Worm (Caenorhabditis elegans): ENCODE results near the gene srh-243.

Gene srh-243

DNA sequence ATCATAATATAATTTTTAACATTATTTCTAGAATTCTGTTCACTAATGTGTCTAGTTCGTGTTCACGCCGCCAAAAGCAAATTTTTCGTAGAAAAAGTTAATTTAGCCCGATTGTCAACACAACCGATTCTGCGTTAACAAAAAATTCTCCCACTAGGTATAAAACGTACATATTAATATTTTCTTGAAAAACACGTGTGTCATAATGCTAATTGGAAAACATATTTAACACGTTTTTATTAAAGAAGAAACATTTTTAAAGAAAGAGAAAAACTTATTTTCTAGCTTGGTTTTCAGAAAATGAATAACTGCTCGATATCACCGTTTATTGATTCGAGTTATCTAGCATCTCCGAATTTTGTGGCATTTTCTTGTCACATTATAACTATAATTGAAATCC lies at the start of gene srh-243:
Gene srh-243, plus strand, starts transcription at position 301 of the 400 bp plus-strand sequence.
- TF ChIP-seq ztf-29 (GFP tag; IDR thresholded peaks at IDR 0.05), result no peak
- TF ChIP-seq flt-1 (GFP tag; IDR thresholded peaks at IDR 0.05), result no peak
- TF ChIP-seq klf-2 (GFP tag; conservative IDR thresholded peaks at IDR 0.05), result no peak
- no peak for TF ChIP-seq ref-1 (GFP tag; conservative IDR thresholded peaks at IDR 0.05)
- TF ChIP-seq ztf-23 (GFP tag; IDR thresholded peaks at IDR 0.05), result no peak
- TF ChIP-seq T22C8.4 (GFP tag; IDR thresholded peaks at IDR 0.05), result no peak
- TF ChIP-seq cog-1 (tag; optimal IDR thresholded peaks at IDR 0.05), result no peak
- TF ChIP-seq med-1 (GFP tag; optimal IDR thresholded peaks at IDR 0.05; ENCODE audit: insufficient read depth), result no peak
- TF ChIP-seq tab-1 (GFP tag; IDR thresholded peaks at IDR 0.05), result no peak

DNA sequence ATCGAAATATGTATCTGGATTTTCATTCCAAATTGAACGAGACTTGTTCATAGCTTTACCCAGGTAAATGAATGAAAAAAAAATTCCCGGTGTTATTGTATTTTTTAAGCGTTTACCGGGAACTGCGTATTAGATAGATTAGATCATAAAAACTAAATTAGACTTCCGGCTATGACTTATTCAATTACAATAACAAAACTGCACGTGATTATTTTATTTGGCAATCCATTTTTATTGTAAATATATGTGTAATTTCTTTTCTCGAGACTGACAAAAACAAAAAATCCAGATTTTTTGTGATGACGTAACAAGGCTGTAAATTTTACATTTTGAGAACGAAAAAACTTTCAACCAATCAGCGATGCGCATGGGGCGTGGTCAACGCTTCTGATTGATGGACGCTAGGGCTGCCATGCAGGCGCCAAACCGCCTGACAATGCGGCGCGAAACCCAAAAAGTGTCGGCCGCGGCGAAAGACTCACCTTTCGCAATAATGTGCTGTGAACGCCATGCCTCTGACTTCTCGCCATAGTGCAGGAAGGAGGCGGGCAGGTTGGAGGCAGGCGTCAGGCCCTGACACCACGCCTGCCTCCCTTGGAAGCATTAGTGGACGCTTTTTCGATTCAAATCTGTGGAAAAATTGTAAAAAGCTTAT lies 48.5 kb upstream of the srh-243 start, which contains the start of gene srh-36:
Gene srh-36, minus strand, starts transcription at position 51 of the 655 bp plus-strand sequence.
- TF ChIP-seq flt-1 (GFP tag; IDR thresholded peaks at IDR 0.05), result no peak
- TF ChIP-seq ztf-23 (GFP tag; IDR thresholded peaks at IDR 0.05), result no peak
- TF ChIP-seq med-1 (GFP tag; optimal IDR thresholded peaks at IDR 0.05; ENCODE audit: insufficient read depth), result no peak
- TF ChIP-seq ref-1 (GFP tag; conservative IDR thresholded peaks at IDR 0.05), result no peak

DNA sequence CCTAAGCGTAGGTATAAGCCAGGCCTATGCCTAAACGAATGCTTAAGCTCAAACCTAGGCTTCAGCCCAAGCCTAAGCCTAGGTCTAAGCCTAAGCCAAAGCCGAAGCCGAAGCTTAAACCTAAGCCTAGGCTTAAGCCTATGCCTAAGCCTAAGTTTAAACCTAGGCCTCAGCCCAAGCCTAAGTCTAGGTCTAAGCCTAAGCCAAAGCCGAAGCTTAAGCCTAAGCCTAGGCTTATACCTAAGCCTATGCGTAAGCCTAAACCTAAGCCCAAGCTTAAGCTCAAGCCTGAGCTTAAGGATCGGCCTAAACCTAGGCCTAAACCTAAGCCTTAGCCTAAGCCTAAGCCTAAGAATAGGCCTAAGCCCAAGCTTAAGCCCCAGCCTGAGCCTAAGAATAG lies 44.2 kb upstream of the srh-243 start:
- TF ChIP-seq ztf-23 (GFP tag; IDR thresholded peaks at IDR 0.05) (no peak), ztf-29 (GFP tag; IDR thresholded peaks at IDR 0.05) (0 out of 2 replicates have a peak, but pooled peaks have one; percentile 16), flt-1 (GFP tag; IDR thresholded peaks at IDR 0.05) (no peak), T22C8.4 (GFP tag; IDR thresholded peaks at IDR 0.05) (no peak)

DNA sequence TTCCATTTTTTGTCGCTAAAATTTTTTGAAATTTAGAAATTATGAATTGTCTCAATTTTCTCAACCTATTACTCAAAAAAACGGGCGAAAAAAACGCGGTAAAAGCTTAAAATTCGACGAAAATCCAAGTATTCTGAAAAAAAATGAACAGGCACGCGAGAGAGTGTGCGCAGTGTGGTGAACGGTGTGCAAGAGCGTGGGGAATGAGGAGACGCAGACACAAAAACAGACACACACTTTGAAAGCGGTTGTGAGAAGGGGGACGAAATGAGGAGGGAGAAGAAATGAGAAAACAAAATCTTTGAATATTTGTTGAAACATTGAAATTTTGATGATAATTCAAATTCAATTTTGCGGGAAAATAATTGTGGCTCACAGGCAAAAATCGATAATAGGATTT lies 43.4 kb upstream of the srh-243 start, which contains the start of gene T03D3.5:
Gene T03D3.5, minus strand, starts transcription at position 21 of the 400 bp plus-strand sequence.
- no peak for TF ChIP-seq tab-1 (GFP tag; IDR thresholded peaks at IDR 0.05)
- no peak for TF ChIP-seq ztf-29 (GFP tag; IDR thresholded peaks at IDR 0.05)
- TF ChIP-seq flt-1 (GFP tag; IDR thresholded peaks at IDR 0.05), result no peak
- no peak for TF ChIP-seq T22C8.4 (GFP tag; IDR thresholded peaks at IDR 0.05)
- no peak for TF ChIP-seq cog-1 (tag; optimal IDR thresholded peaks at IDR 0.05)
- no peak for TF ChIP-seq med-1 (GFP tag; optimal IDR thresholded peaks at IDR 0.05; ENCODE audit: insufficient read depth)
- no peak for TF ChIP-seq klf-2 (GFP tag; conservative IDR thresholded peaks at IDR 0.05)
- no peak for TF ChIP-seq ref-1 (GFP tag; conservative IDR thresholded peaks at IDR 0.05)
- TF ChIP-seq ztf-23 (GFP tag; IDR thresholded peaks at IDR 0.05), result no peak

DNA sequence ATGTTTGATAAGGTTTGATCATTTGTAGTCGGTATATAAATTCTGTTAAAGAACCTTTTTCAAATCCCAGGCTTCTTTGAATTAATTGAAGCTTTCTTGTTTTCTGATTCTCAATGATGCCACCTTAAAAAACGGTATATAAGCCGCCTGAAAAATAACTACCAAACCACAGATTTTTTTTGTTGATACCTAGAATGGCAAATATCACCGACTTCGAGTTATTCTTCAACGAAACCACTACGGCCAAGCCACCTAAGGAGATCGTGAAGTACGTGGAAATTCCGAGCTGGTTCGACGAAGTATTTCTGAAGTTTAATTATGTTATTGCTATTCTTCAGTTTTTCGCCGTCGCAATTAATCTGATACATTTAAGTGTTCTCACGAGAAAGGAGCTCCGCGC lies 39.4 kb upstream of the srh-243 start, which contains the start of gene srw-2:
Gene srw-2, plus strand, starts transcription at position 62 of the 400 bp plus-strand sequence.
- TF ChIP-seq med-1 (GFP tag; optimal IDR thresholded peaks at IDR 0.05; ENCODE audit: insufficient read depth) (no peak), tab-1 (GFP tag; IDR thresholded peaks at IDR 0.05) (no peak), flt-1 (GFP tag; IDR thresholded peaks at IDR 0.05) (no peak), ztf-23 (GFP tag; IDR thresholded peaks at IDR 0.05) (no peak)

DNA sequence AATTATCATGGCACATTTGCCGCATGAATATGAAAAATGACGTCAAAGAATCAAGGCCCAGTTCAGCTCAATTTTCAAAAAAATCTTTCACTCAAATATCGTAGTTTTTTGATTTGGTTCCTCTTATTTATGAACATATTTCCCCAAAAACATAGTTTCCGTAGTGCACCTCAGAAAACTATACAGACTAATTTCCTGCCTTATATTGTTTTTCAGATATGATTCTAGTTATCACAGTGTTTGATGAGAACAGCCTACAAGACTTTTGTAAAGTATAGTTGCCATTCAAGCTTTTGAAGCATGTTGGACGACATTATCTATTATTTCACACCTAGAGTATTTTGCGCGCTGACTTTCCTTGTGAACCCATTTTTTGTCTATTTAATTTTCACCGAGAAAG lies 37.6 kb upstream of the srh-243 start, which contains the start of gene srj-50:
Gene srj-50, plus strand, starts transcription at position 301 of the 400 bp plus-strand sequence.
- TF ChIP-seq med-1 (GFP tag; optimal IDR thresholded peaks at IDR 0.05; ENCODE audit: insufficient read depth) (no peak), ztf-23 (GFP tag; IDR thresholded peaks at IDR 0.05) (no peak), flt-1 (GFP tag; IDR thresholded peaks at IDR 0.05) (no peak), klf-2 (GFP tag; conservative IDR thresholded peaks at IDR 0.05) (no peak), T22C8.4 (GFP tag; IDR thresholded peaks at IDR 0.05) (no peak), ztf-29 (GFP tag; IDR thresholded peaks at IDR 0.05) (no peak), tab-1 (GFP tag; IDR thresholded peaks at IDR 0.05) (no peak), cog-1 (tag; optimal IDR thresholded peaks at IDR 0.05) (no peak), ref-1 (GFP tag; conservative IDR thresholded peaks at IDR 0.05) (no peak)

DNA sequence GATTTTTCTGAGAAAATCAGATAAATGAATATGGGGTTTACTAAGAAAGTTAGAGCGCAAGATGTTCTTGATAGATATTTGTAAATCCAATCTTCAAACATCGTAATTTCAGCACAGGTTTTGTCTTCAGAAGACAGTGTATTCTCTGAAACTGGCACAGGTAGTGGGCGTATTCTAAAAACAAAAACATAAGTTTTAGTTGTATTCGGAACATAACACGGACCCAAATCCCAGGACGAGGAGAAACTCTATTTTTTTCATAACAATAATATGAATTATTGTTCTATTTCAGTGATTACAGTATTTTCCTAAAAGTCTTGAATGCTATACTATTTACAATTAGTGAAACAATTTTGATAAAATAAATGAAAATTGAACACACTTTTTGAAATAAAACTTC lies 33.7 kb upstream of the srh-243 start, which contains the start of gene srj-45:
Gene srj-45, minus strand, starts transcription at position 101 of the 400 bp plus-strand sequence.
- TF ChIP-seq tab-1 (GFP tag; IDR thresholded peaks at IDR 0.05), result no peak
- TF ChIP-seq ref-1 (GFP tag; conservative IDR thresholded peaks at IDR 0.05), result no peak
- TF ChIP-seq cog-1 (tag; optimal IDR thresholded peaks at IDR 0.05), result no peak
- TF ChIP-seq T22C8.4 (GFP tag; IDR thresholded peaks at IDR 0.05), result no peak
- TF ChIP-seq med-1 (GFP tag; optimal IDR thresholded peaks at IDR 0.05; ENCODE audit: insufficient read depth), result no peak
- TF ChIP-seq flt-1 (GFP tag; IDR thresholded peaks at IDR 0.05), result no peak
- no peak for TF ChIP-seq klf-2 (GFP tag; conservative IDR thresholded peaks at IDR 0.05)
- TF ChIP-seq ztf-23 (GFP tag; IDR thresholded peaks at IDR 0.05), result no peak
- TF ChIP-seq ztf-29 (GFP tag; IDR thresholded peaks at IDR 0.05), result no peak

DNA sequence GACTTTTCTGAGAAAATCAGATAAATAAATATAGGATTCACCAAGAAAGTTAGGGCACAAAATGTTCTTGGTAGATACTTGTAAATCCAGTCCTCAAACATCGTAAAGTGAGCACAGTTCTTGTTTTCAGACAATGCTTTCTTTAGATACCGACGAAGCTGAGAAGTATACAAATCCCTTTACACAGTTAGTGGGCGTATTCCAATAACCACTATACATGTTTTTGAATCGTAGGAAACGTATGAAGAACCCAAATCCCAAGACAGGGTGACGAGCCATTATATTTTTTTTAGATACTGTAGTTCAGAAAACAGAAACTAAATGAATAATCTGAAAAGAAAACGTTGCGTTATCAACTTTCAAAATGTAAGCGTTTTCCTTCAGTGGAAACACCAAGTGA lies 24.5 kb upstream of the srh-243 start, which contains the start of gene srj-44:
Gene srj-44, minus strand, starts transcription at position 101 of the 400 bp plus-strand sequence.
- TF ChIP-seq klf-2 (GFP tag; conservative IDR thresholded peaks at IDR 0.05), result no peak
- no peak for TF ChIP-seq med-1 (GFP tag; optimal IDR thresholded peaks at IDR 0.05; ENCODE audit: insufficient read depth)
- no peak for TF ChIP-seq cog-1 (tag; optimal IDR thresholded peaks at IDR 0.05)
- TF ChIP-seq ztf-29 (GFP tag; IDR thresholded peaks at IDR 0.05), result no peak
- TF ChIP-seq T22C8.4 (GFP tag; IDR thresholded peaks at IDR 0.05), result no peak
- TF ChIP-seq flt-1 (GFP tag; IDR thresholded peaks at IDR 0.05), result no peak
- no peak for TF ChIP-seq ztf-23 (GFP tag; IDR thresholded peaks at IDR 0.05)
- TF ChIP-seq ref-1 (GFP tag; conservative IDR thresholded peaks at IDR 0.05), result no peak
- TF ChIP-seq tab-1 (GFP tag; IDR thresholded peaks at IDR 0.05), result no peak

DNA sequence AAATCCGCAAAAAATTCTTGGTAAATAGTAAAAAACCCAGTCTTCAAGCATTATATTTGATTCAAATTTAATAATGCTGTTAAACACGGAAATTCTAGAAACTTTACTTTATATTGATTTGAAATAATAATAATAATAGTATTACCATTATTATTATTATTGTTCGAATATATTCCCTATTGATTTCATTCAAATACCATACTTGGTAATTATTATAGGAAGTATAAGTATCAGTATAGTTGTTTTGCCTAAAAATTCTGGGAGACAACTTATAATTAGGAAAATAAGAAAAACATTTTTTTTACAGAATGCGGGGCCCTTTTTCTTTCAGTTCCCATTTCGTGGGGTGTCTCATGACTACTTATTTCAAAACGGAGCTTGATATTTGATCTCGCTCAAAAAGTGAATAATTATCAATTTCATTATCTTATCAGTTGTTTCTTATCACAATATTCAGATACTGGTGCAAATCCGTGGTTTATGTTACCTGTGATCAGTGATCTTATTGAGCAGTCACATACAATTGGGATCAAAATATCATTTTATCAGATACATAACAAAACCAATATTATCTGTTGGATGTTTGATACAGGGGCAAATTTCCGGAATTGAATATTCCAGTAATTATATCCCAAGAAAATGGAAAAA lies 21.8 kb upstream of the srh-243 start, which contains the start of gene srj-49:
Gene srj-49, minus strand, starts transcription at position 51 of the 648 bp plus-strand sequence.
- no peak for TF ChIP-seq tab-1 (GFP tag; IDR thresholded peaks at IDR 0.05)

DNA sequence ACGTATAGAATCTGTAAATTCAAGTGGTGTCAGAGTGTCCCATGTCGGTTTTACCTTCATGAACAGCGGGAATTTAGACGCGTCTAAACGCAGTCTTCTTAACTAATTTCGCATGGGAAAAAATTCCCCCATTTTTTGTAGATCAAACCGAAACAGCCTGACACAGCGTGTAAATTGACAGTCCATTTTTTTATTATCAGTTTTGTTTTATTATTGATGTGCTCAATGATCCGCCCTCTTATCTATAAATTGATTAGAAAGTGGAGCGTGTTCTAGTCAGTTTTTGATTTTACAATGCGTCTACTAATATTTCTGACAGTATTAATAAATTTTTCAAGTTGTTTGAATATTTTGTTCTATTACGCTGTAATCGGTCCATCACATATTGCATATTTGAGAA lies 21.2 kb upstream of the srh-243 start, which contains the start of gene ugt-53:
Gene ugt-53, plus strand, starts transcription at position 273 of the 400 bp plus-strand sequence.
- TF ChIP-seq ztf-29 (GFP tag; IDR thresholded peaks at IDR 0.05) (no peak), T22C8.4 (GFP tag; IDR thresholded peaks at IDR 0.05) (no peak), ref-1 (GFP tag; conservative IDR thresholded peaks at IDR 0.05) (no peak), med-1 (GFP tag; optimal IDR thresholded peaks at IDR 0.05; ENCODE audit: insufficient read depth) (no peak), klf-2 (GFP tag; conservative IDR thresholded peaks at IDR 0.05) (no peak), tab-1 (GFP tag; IDR thresholded peaks at IDR 0.05) (no peak), flt-1 (GFP tag; IDR thresholded peaks at IDR 0.05) (no peak)
